Fruit fly (Drosophila melanogaster): ENCODE measurements around the gene Rga.

The Rga gene

DNA sequence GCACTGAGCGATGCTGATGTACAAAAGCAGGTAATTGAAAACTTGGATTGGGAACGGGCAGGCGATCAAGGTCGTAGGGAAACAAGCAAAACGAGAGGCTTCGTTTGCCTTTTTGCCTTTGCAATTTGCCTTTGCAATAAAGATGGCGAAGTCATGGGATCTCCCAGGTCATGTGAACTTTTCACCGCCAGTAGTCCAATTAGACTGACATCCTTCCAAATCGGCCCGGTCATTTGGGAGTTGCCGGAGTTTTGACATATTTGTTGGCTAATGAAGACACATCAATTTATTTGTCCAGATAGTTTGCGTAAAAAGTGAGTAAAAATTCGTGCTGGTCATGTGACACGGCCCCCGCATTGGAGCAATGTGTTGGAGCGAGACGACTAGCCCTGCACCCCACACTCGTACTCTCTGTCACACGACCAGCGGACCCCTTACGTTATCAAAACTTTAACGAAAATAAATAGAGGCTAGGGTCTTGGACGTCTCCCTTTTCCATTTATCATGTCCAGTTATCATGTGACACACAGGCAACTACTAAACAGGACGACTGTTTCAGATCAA is 20.8 kb downstream of the Rga start (continued):
- TF ChIP-seq CG8290 (GFP tag; optimal IDR thresholded peaks at IDR 0.05) (no peak), CG8290 (tag; optimal IDR thresholded peaks at IDR 0.05) (peak in 1 of 2 experiments; percentile 19), Nf-YC (tag; optimal IDR thresholded peaks at IDR 0.05) (peak; percentile 63), ssp (GFP tag; IDR thresholded peaks at IDR 0.05) (no peak), amos (GFP tag; IDR thresholded peaks at IDR 0.05; ENCODE audit: partially characterized antibody) (peak; percentile 33; the same call in 1 of the 2 replicates), CG13296 (GFP tag; optimal IDR thresholded peaks at IDR 0.05) (no peak), pfk (GFP tag; optimal IDR thresholded peaks at IDR 0.05) (no peak), cwo (GFP tag; optimal IDR thresholded peaks at IDR 0.05) (peak; percentile 79), CG4328 (GFP tag; optimal IDR thresholded peaks at IDR 0.05) (no peak), YL-1 (GFP tag; optimal IDR thresholded peaks at IDR 0.05) (peak; percentile 78), CG17568 (GFP tag; optimal IDR thresholded peaks at IDR 0.05) (no peak), Mad (GFP tag; optimal IDR thresholded peaks at IDR 0.05) (no peak), lmd (GFP tag; IDR thresholded peaks at IDR 0.05) (no peak), cato (GFP tag; optimal IDR thresholded peaks at IDR 0.05; ENCODE audit: borderline replicate concordance) (no peak), eve (GFP tag; optimal IDR thresholded peaks at IDR 0.05) (no peak), sens-2 (GFP tag; IDR thresholded peaks at IDR 0.05) (no peak), CG7556 (GFP tag; optimal IDR thresholded peaks at IDR 0.05) (no peak), CG7786 (GFP tag; optimal IDR thresholded peaks at IDR 0.05) (no peak), Pdp1 (GFP tag; optimal IDR thresholded peaks at IDR 0.05) (peak in 1 of 2 experiments; percentile 64), mirr (GFP tag; optimal IDR thresholded peaks at IDR 0.05) (peak; percentile 24), luna (GFP tag; optimal IDR thresholded peaks at IDR 0.05) (no peak), Oaz (GFP tag; IDR thresholded peaks at IDR 0.05) (no peak), Side (GFP tag; optimal IDR thresholded peaks at IDR 0.05) (no peak), cad (GFP tag; optimal IDR thresholded peaks at IDR 0.05) (peak; percentile 39), CG11093 (GFP tag; IDR thresholded peaks at IDR 0.05) (no peak), CG4617 (GFP tag; optimal IDR thresholded peaks at IDR 0.05; ENCODE audit: borderline replicate concordance) (peak; percentile 47), E2f2 (GFP tag; IDR thresholded peaks at IDR 0.05) (no peak), CG10959 (GFP tag; IDR thresholded peaks at IDR 0.05) (no peak), chm (GFP tag; IDR thresholded peaks at IDR 0.05) (no peak), CG10462 (GFP tag; optimal IDR thresholded peaks at IDR 0.05) (no peak), GATAe (GFP tag; conservative IDR thresholded peaks at IDR 0.05) (no peak), CG10321 (GFP tag; IDR thresholded peaks at IDR 0.05) (peak; percentile 96), insv (GFP tag; optimal IDR thresholded peaks at IDR 0.05) (peak; percentile 43 to 88), NC2β (GFP tag; optimal IDR thresholded peaks at IDR 0.05) (no peak), Spps (tag; optimal IDR thresholded peaks at IDR 0.05) (no peak), her (GFP tag; optimal IDR thresholded peaks at IDR 0.05) (no peak), CG7271 (tag; optimal IDR thresholded peaks at IDR 0.05) (no peak), Asciz (GFP tag; optimal IDR thresholded peaks at IDR 0.05) (no peak), tup (GFP tag; optimal IDR thresholded peaks at IDR 0.05) (no peak), phol (tag; optimal IDR thresholded peaks at IDR 0.05) (peak; percentile 28), CG1529 (GFP tag; optimal IDR thresholded peaks at IDR 0.05) (no peak), CG5180 (GFP tag; optimal IDR thresholded peaks at IDR 0.05) (no peak), CTCF (GFP tag; optimal IDR thresholded peaks at IDR 0.05) (no peak), CG43689 (GFP tag; IDR thresholded peaks at IDR 0.05) (no peak), Dp (GFP tag; optimal IDR thresholded peaks at IDR 0.05) (no peak)

Measured in whole organism, embryonic.